Fruit fly (Drosophila melanogaster): ENCODE data around the gene Sytbeta.
A peak's percentile ranks its signal among the peaks of the same experiment; 100 is the strongest.

- TF ChIP-seq fkh (GFP tag; optimal IDR thresholded peaks at IDR 0.05) (no peak), CG10669 (GFP tag; optimal IDR thresholded peaks at IDR 0.05) (peak; percentile 16), CG31627 (GFP tag; optimal IDR thresholded peaks at IDR 0.05) (peak; percentile 16), CG15336 (GFP tag; IDR thresholded peaks at IDR 0.05) (peak; percentile 55), CG6854 (GFP tag; optimal IDR thresholded peaks at IDR 0.05) (no peak), CG10631 (GFP tag; optimal IDR thresholded peaks at IDR 0.05) (peak; percentile 15), dsx (GFP tag; optimal IDR thresholded peaks at IDR 0.05; ENCODE audit: poor library complexity, severe bottlenecking) (peak; percentile 8), Hr39 (GFP tag; optimal IDR thresholded peaks at IDR 0.05) (no peak), OdsH (GFP tag; optimal IDR thresholded peaks at IDR 0.05) (peak; percentile 58), Gug (GFP tag; IDR thresholded peaks at IDR 0.05) (no peak), Ets21C (GFP tag; optimal IDR thresholded peaks at IDR 0.05) (peak; percentile 16), salr (GFP tag; optimal IDR thresholded peaks at IDR 0.05) (no peak), Sox102F (GFP tag; optimal IDR thresholded peaks at IDR 0.05) (peak; percentile 17)
Measured at dm6 chr3L:15007271-15007948, 57.4 kb downstream of the Sytbeta start.
